Fruit fly (Drosophila melanogaster) Kc167 (cell line): Measurements from ENCODE around the gene Zmynd10.

Experiments
- Myc ChIP-seq: fragments of >200 bp; optimal IDR thresholded peaks from 2 replicates; lab custom pipeline; 2017; ENCODE audit warnings: missing external identifiers
- Sin3A ChIP-seq: fragments of >200 bp; optimal IDR thresholded peaks from 2 replicates; lab custom pipeline; 2018; ENCODE audit warnings: missing external identifiers
- h ChIP-seq: fragments of >200 bp; optimal IDR thresholded peaks from 3 replicates; lab custom pipeline; 2018; ENCODE audit warnings: missing external identifiers
- insv ChIP-seq: fragments of >200 bp; optimal IDR thresholded peaks from 3 replicates; lab custom pipeline; 2018; ENCODE audit warnings: missing external identifiers
- psq ChIP-seq: fragments of >200 bp; optimal IDR thresholded peaks from 2 replicates; lab custom pipeline; 2017; ENCODE audit warnings: missing external identifiers
- ttk ChIP-seq: sonication (Bioruptor generic); optimal IDR thresholded peaks from 2 replicates; lab custom pipeline; 2017; ENCODE audit warnings: missing external identifiers

DNA sequence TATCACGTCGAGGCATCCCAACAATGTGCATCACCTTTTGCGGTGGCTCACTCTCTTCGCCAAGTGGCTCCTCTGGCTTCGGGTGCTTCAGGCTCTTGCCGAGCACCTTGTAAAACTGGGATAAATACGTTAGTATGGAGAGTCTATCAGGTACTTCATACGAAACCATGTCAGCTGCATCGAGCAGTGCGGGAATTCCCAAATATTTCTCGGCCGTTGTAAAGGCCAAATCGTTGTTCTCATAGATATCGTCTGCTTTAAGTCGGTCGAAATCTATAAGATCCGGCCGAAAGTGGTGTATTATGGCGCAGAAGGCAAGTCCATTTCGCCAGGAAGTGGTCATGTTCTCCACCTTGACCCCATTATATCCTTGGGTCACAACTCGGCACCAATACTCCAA, 11.5 kb downstream of the Zmynd10 start:
- no peak for TF ChIP-seq Myc (lab: Kevin White, UChicago)
- TF ChIP-seq psq = no peak
- no peak for TF ChIP-seq Sin3A
- TF ChIP-seq insv (lab: Kevin White, UChicago) = no peak
- TF ChIP-seq ttk = no peak
- TF ChIP-seq h (lab: Kevin White, UChicago) = no peak
